Fruit fly (Drosophila melanogaster) whole organism, embryonic: ENCODE data around the gene alpha-Man-Ic.

Source experiments
- Awh ChIP-seq: fragments of 200-800 bp; sonication (Bioruptor generic); IDR thresholded peaks from 2 replicates; pipeline ENCODE4, ENCODE4 v1.3.6; 2022; ENCODE audit warnings: missing biosample characterization, missing genetic modification characterization
- B-H1 ChIP-seq: fragments of 200-800 bp; sonication (Bioruptor generic); IDR thresholded peaks from 3 replicates; pipeline ENCODE4 v1.3.6; 2022; ENCODE audit warnings: missing biosample characterization, missing genetic modification characterization
- Bgb ChIP-seq: fragments of 200-800 bp; sonication (Bioruptor generic); IDR thresholded peaks from 2 replicates; pipeline ENCODE4 v1.3.6; 2022; ENCODE audit warnings: missing biosample characterization, missing genetic modification characterization; ENCODE audit not compliant: partially characterized antibody
- CG12659 ChIP-seq: fragments of 200-800 bp; sonication (Bioruptor generic); optimal IDR thresholded peaks from 3 replicates; lab custom pipeline; 2017; ENCODE audit warnings: mild to moderate bottlenecking, missing biosample characterization, missing genetic modification reagents, missing genetic modification characterization
- CG13894 ChIP-seq: fragments of 200-800 bp; sonication (Bioruptor generic); optimal IDR thresholded peaks from 3 replicates; lab custom pipeline; 2018; ENCODE audit warnings: missing biosample characterization, mild to moderate bottlenecking, missing genetic modification characterization, moderate library complexity
- CG15696 ChIP-seq: fragments of 200-800 bp; sonication (Bioruptor generic); optimal IDR thresholded peaks from 2 replicates; lab custom pipeline; 2019; ENCODE audit warnings: missing biosample characterization, mild to moderate bottlenecking, missing genetic modification characterization, moderate library complexity
- CG1603 ChIP-seq: fragments of 200-800 bp; sonication (Bioruptor generic); optimal IDR thresholded peaks from 2 replicates; lab custom pipeline; 2019; ENCODE audit warnings: missing biosample characterization, mild to moderate bottlenecking, missing genetic modification characterization, moderate library complexity
- CG17186 ChIP-seq: fragments of 200-800 bp; sonication (Bioruptor generic); optimal IDR thresholded peaks from 3 replicates; lab custom pipeline; 2017; ENCODE audit warnings: missing biosample characterization, missing genetic modification reagents, missing genetic modification characterization
- CG18011 ChIP-seq: fragments of 200-800 bp; sonication (Bioruptor generic); optimal IDR thresholded peaks from 2 replicates; lab custom pipeline; 2017; ENCODE audit warnings: missing biosample characterization, missing genetic modification characterization, mild to moderate bottlenecking, moderate library complexity, missing genotype
- CG2129 ChIP-seq: fragments of 200-800 bp; sonication (Bioruptor generic); IDR thresholded peaks from 2 replicates; pipeline ENCODE4 v1.3.6; 2022; ENCODE audit warnings: missing biosample characterization, missing genetic modification characterization; ENCODE audit not compliant: partially characterized antibody
- CG31224 ChIP-seq: fragments of 200-800 bp; sonication (Bioruptor generic); IDR thresholded peaks from 2 replicates; pipeline ENCODE4 v1.3.6; 2022; ENCODE audit warnings: missing biosample characterization, missing genetic modification characterization
- CG4282 ChIP-seq: fragments of 200-800 bp; sonication (Bioruptor generic); optimal IDR thresholded peaks from 2 replicates; lab custom pipeline; 2016; ENCODE audit warnings: missing biosample characterization, missing genetic modification characterization
- CG4328 ChIP-seq: fragments of 200-800 bp; sonication (Bioruptor generic); optimal IDR thresholded peaks from 3 replicates; lab custom pipeline; 2017; ENCODE audit warnings: missing biosample characterization, missing genetic modification reagents, missing genetic modification characterization
- CG43689 ChIP-seq: fragments of 200-800 bp; sonication (Bioruptor generic); IDR thresholded peaks from 2 replicates; pipeline ENCODE4 v1.3.6; 2022; ENCODE audit warnings: missing biosample characterization, missing genetic modification characterization
- CG7372 ChIP-seq: fragments of 200-800 bp; sonication (Bioruptor generic); IDR thresholded peaks from 2 replicates; pipeline ENCODE4 v1.3.6; 2022; ENCODE audit warnings: missing biosample characterization, missing genetic modification characterization
- CG8290 ChIP-seq, 3 experiments: fragments of 200-800 bp; sonication (Bioruptor generic); optimal IDR thresholded peaks; 2 replicates each; lab custom pipeline; 2016 to 2019; ENCODE audit warnings: missing biosample characterization in 3 of 3, missing genetic modification characterization in 3 of 3, mild to moderate bottlenecking in 2 of 3, moderate library complexity in 1 of 3
- CG8944 ChIP-seq: fragments of 200-800 bp; sonication (Bioruptor generic); optimal IDR thresholded peaks from 3 replicates; lab custom pipeline; 2016; ENCODE audit warnings: missing biosample characterization, missing genetic modification characterization
- CG9609 ChIP-seq: fragments of 200-800 bp; sonication (Bioruptor generic); optimal IDR thresholded peaks from 3 replicates; lab custom pipeline; 2016; ENCODE audit warnings: missing biosample characterization, missing genetic modification characterization
- Dll ChIP-seq: fragments of 200-800 bp; sonication (Bioruptor generic); IDR thresholded peaks from 4 replicates; pipeline ENCODE4 v1.3.6; 2022; ENCODE audit warnings: missing biosample characterization, missing genetic modification characterization; ENCODE audit not compliant: partially characterized antibody
- Eip74EF ChIP-seq, 2 experiments: fragments of 200-800 bp in 1 of 2; fragments of >200 bp in 1 of 2; sonication (Bioruptor generic) in 1 of 2; optimal IDR thresholded peaks; 2 replicates each; lab custom pipeline; 2017 to 2019; ENCODE audit warnings: missing biosample characterization in 2 of 2, missing genetic modification characterization in 2 of 2, mild to moderate bottlenecking in 1 of 2, moderate library complexity in 1 of 2
- Fer1 ChIP-seq: fragments of 200-800 bp; sonication (Bioruptor generic); optimal IDR thresholded peaks from 2 replicates; lab custom pipeline; 2017; ENCODE audit warnings: missing biosample characterization, mild to moderate bottlenecking, missing genetic modification characterization
- Fer2 ChIP-seq: fragments of 200-800 bp; sonication (Bioruptor generic); optimal IDR thresholded peaks from 2 replicates; lab custom pipeline; 2018; ENCODE audit warnings: missing biosample characterization, mild to moderate bottlenecking, missing genetic modification characterization, moderate library complexity
- HLH3B ChIP-seq: fragments of 200-800 bp; sonication (Bioruptor generic); IDR thresholded peaks from 2 replicates; pipeline ENCODE4 v1.3.6; 2022; ENCODE audit warnings: missing biosample characterization, missing genetic modification characterization
- Hmx ChIP-seq: fragments of 200-800 bp; sonication (Bioruptor generic); optimal IDR thresholded peaks from 2 replicates; lab custom pipeline; 2016; ENCODE audit warnings: missing biosample characterization, missing genetic modification characterization
- MBD-R2 ChIP-seq: fragments of 200-800 bp; sonication (Bioruptor generic); IDR thresholded peaks from 2 replicates; pipeline ENCODE4 v1.3.6; 2022; ENCODE audit warnings: missing biosample characterization, missing genetic modification characterization
- MESR4 ChIP-seq: fragments of 200-800 bp; sonication (Bioruptor generic); optimal IDR thresholded peaks from 2 replicates; lab custom pipeline; 2018; ENCODE audit warnings: missing biosample characterization, mild to moderate bottlenecking, missing genetic modification characterization, moderate library complexity
- Mad ChIP-seq: fragments of 200-800 bp; sonication (Bioruptor generic); optimal IDR thresholded peaks from 2 replicates; lab custom pipeline; 2016; ENCODE audit warnings: missing biosample characterization, missing genetic modification characterization
- NC2β ChIP-seq: fragments of 200-800 bp; sonication (Bioruptor generic); optimal IDR thresholded peaks from 2 replicates; lab custom pipeline; 2016; ENCODE audit warnings: missing biosample characterization, missing genetic modification characterization
- NK7.1 ChIP-seq: fragments of 200-800 bp; sonication (Bioruptor generic); optimal IDR thresholded peaks from 3 replicates; lab custom pipeline; 2016; ENCODE audit warnings: missing biosample characterization, missing genetic modification characterization
- PHDP ChIP-seq: fragments of 200-800 bp; sonication (Bioruptor generic); optimal IDR thresholded peaks from 3 replicates; lab custom pipeline; 2018; ENCODE audit warnings: missing biosample characterization, mild to moderate bottlenecking, missing genetic modification characterization, moderate library complexity
- Ptx1 ChIP-seq: fragments of 200-800 bp; sonication (Bioruptor generic); IDR thresholded peaks from 2 replicates; pipeline ENCODE4 v1.3.6; 2022; ENCODE audit warnings: missing biosample characterization, missing genetic modification characterization
- Rfx ChIP-seq: fragments of 200-800 bp; sonication (Bioruptor generic); IDR thresholded peaks from 2 replicates; pipeline ENCODE4 v1.3.6; 2022; ENCODE audit warnings: missing biosample characterization, missing genetic modification characterization
- Ssrp ChIP-seq: fragments of 200-800 bp; sonication (Bioruptor generic); optimal IDR thresholded peaks from 2 replicates; lab custom pipeline; 2018; ENCODE audit warnings: missing biosample characterization, mild to moderate bottlenecking, missing genetic modification characterization, moderate library complexity
- bowl ChIP-seq: fragments of 200-800 bp; sonication (Bioruptor generic); IDR thresholded peaks from 2 replicates; pipeline ENCODE4 v1.3.6; 2022; ENCODE audit warnings: missing biosample characterization, missing genetic modification characterization
- chinmo ChIP-seq: fragments of 200-800 bp; sonication (Bioruptor generic); IDR thresholded peaks from 4 replicates; pipeline ENCODE4 v1.3.6; 2022; ENCODE audit warnings: missing biosample characterization, missing genetic modification characterization; ENCODE audit not compliant: partially characterized antibody
- corto ChIP-seq: fragments of 200-800 bp; sonication (Bioruptor generic); optimal IDR thresholded peaks from 2 replicates; lab custom pipeline; 2016; ENCODE audit warnings: missing biosample characterization, mild to moderate bottlenecking, missing genetic modification characterization, moderate library complexity
- crp ChIP-seq, 2 experiments: fragments of 200-800 bp; sonication (Bioruptor generic); optimal IDR thresholded peaks; 2 replicates in 1 of 2; 3 replicates in 1 of 2; lab custom pipeline; 2017; ENCODE audit warnings: missing biosample characterization in 2 of 2, missing genetic modification characterization in 2 of 2, mild to moderate bottlenecking in 1 of 2, moderate library complexity in 1 of 2
- eyg ChIP-seq: fragments of 200-800 bp; sonication (Bioruptor generic); optimal IDR thresholded peaks from 3 replicates; lab custom pipeline; 2016; ENCODE audit warnings: missing biosample characterization, missing genetic modification characterization
- hb ChIP-seq: fragments of 200-800 bp; sonication (Bioruptor generic); IDR thresholded peaks from 3 replicates; pipeline ENCODE4 v1.3.6; 2022; ENCODE audit warnings: missing biosample characterization, missing genetic modification characterization; ENCODE audit not compliant: partially characterized antibody
- jing ChIP-seq: fragments of 200-800 bp; sonication (Bioruptor generic); optimal IDR thresholded peaks from 2 replicates; lab custom pipeline; 2018; ENCODE audit warnings: missing biosample characterization, mild to moderate bottlenecking, missing genetic modification characterization
- phol ChIP-seq: fragments of 200-800 bp; sonication (Bioruptor generic); optimal IDR thresholded peaks from 3 replicates; lab custom pipeline; 2018; ENCODE audit warnings: missing biosample characterization, mild to moderate bottlenecking, missing genetic modification characterization, moderate library complexity
- rib ChIP-seq: fragments of 200-800 bp; sonication (Bioruptor generic); IDR thresholded peaks from 2 replicates; pipeline ENCODE4 v1.3.6; 2022; ENCODE audit warnings: missing biosample characterization, missing genetic modification characterization
- ro ChIP-seq: fragments of 200-800 bp; sonication (Bioruptor generic); IDR thresholded peaks from 2 replicates; pipeline ENCODE4 v1.3.6; 2022; ENCODE audit warnings: missing biosample characterization, missing genetic modification characterization
- row ChIP-seq: fragments of 200-800 bp; sonication (Bioruptor generic); IDR thresholded peaks from 3 replicates; pipeline ENCODE4 v1.3.6; 2022; ENCODE audit warnings: missing biosample characterization, missing genetic modification characterization
- ssp ChIP-seq: fragments of 200-800 bp; sonication (Bioruptor generic); IDR thresholded peaks from 2 replicates; pipeline ENCODE4 v1.3.6; 2022; ENCODE audit warnings: missing biosample characterization, missing genetic modification characterization
- tap ChIP-seq: fragments of 200-800 bp; optimal IDR thresholded peaks from 3 replicates; lab custom pipeline; 2019; ENCODE audit warnings: missing biosample characterization, mild to moderate bottlenecking, missing genetic modification characterization, moderate library complexity
- usp ChIP-seq: fragments of >200 bp; optimal IDR thresholded peaks from 2 replicates; lab custom pipeline; 2017; ENCODE audit warnings: missing biosample characterization, missing genetic modification characterization
- vfl ChIP-seq: fragments of 200-800 bp; sonication (Bioruptor generic); optimal IDR thresholded peaks from 2 replicates; lab custom pipeline; 2016; ENCODE audit warnings: missing biosample characterization, missing genetic modification characterization
- vvl ChIP-seq: fragments of 200-800 bp; sonication (Bioruptor generic); IDR thresholded peaks from 2 replicates; pipeline ENCODE4 v1.3.6; 2022; ENCODE audit warnings: missing biosample characterization, missing genetic modification characterization

Gene alpha-Man-Ic

DNA sequence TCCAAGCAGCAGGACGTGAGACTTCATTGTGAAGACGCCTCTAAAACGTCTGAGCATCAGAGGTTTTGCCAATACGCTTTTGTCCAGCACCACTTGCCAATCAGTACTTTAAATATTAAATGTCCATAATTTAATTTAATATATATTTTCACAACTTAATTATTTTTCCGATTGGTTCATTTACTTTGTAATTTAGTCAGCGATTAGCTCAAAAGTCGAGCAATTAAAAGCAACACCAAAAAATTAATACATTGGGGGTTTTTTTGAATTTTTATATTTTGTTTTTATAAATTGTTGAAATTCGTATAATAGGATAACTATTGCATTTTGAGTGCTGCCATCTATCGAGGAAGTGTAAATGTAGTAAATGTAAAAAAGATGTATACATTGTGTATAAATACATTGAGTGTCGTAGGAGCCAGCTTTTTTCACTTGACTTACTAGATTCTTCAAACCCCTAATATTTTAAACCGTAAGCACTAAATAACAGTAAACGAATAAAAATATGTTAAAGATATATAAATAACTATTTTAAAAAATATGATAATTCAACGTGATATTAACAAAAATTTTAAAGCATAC lies 26.3 kb downstream of the alpha-Man-Ic start, which contains the start of gene CG15517 (continued):
- TF ChIP-seq CG1603 = no peak
- TF ChIP-seq CG12659 = peak; percentile 17
- TF ChIP-seq CG2129 = no peak
- no peak for TF ChIP-seq phol (tag; lab: Kevin White, UChicago)
- no peak for TF ChIP-seq Eip74EF (GFP tag; optimal IDR thresholded peaks at IDR 0.05; lab: Kevin White, UChicago)
- no peak for TF ChIP-seq Mad (GFP tag; lab: Kevin White, UChicago)
- TF ChIP-seq Ssrp (tag; lab: Kevin White, UChicago) = peak; percentile 27
- 0 out of 2 replicates have a peak, but pooled peaks have one; percentile 6 for TF ChIP-seq CG31224 (GFP tag; lab: Robert Waterston, UW)
- TF ChIP-seq eyg = no peak
- TF ChIP-seq vfl (GFP tag; lab: Kevin White, UChicago) = no peak
- no peak for TF ChIP-seq MESR4
- no peak for TF ChIP-seq jing
- TF ChIP-seq row (GFP tag; lab: Robert Waterston, UW) = no peak
- peak; percentile 85 for TF ChIP-seq vvl
- TF ChIP-seq rib (GFP tag; lab: Robert Waterston, UW) = no peak
- TF ChIP-seq tap (tag; lab: Kevin White, UChicago) = no peak
- TF ChIP-seq Ptx1 = peak; percentile 43; the same call in 1 of the 2 replicates
- peak; percentile 97 for TF ChIP-seq CG18011
- no peak for TF ChIP-seq Dll (GFP tag; lab: Robert Waterston, UW)
- no peak for TF ChIP-seq B-H1 (GFP tag; lab: Robert Waterston, UW)
- no peak for TF ChIP-seq CG4328 (GFP tag; lab: Kevin White, UChicago)
- TF ChIP-seq Awh (GFP tag; lab: Robert Waterston, UW) = no peak
- TF ChIP-seq ro (GFP tag; lab: Robert Waterston, UW) = no peak
- no peak for TF ChIP-seq corto (GFP tag; lab: Kevin White, UChicago)
- TF ChIP-seq Hmx (GFP tag; lab: Kevin White, UChicago) = no peak
- TF ChIP-seq usp (GFP tag; lab: Kevin White, UChicago) = no peak
- TF ChIP-seq chinmo (GFP tag; lab: Robert Waterston, UW) = peak; percentile 66; the same call in 1 of the 4 replicates
- TF ChIP-seq CG9609 (GFP tag; lab: Kevin White, UChicago) = no peak
- peak; percentile 14 for TF ChIP-seq PHDP (tag; lab: Kevin White, UChicago)
- TF ChIP-seq CG7372 (GFP tag; lab: Robert Waterston, UW) = peak; percentile 45; the same call in 1 of the 2 replicates
- TF ChIP-seq CG13894 (tag; lab: Kevin White, UChicago) = peak; percentile 3
- no peak for TF ChIP-seq crp (GFP tag; optimal IDR thresholded peaks at IDR 0.05; lab: Kevin White, UChicago)
- TF ChIP-seq CG15696 (tag; lab: Kevin White, UChicago) = peak; percentile 19
- no peak for TF ChIP-seq CG17186 (GFP tag; lab: Kevin White, UChicago)
- TF ChIP-seq Fer1 (GFP tag; lab: Kevin White, UChicago) = peak; percentile 13
- TF ChIP-seq CG8290 (GFP tag; optimal IDR thresholded peaks at IDR 0.05; lab: Kevin White, UChicago) = no peak
- TF ChIP-seq CG8290 (tag; optimal IDR thresholded peaks at IDR 0.05; lab: Kevin White, UChicago) = no peak
- no peak for TF ChIP-seq CG8944
- peak; percentile 73 for TF ChIP-seq Bgb (GFP tag; lab: Robert Waterston, UW)
- TF ChIP-seq Fer2 (tag; lab: Kevin White, UChicago) = no peak
- TF ChIP-seq NK7.1 (GFP tag; lab: Kevin White, UChicago) = no peak
- no peak for TF ChIP-seq NC2β (GFP tag; lab: Kevin White, UChicago)
- no peak for TF ChIP-seq ssp (GFP tag; lab: Robert Waterston, UW)
- no peak for TF ChIP-seq hb (GFP tag; lab: Robert Waterston, UW)
- TF ChIP-seq bowl (GFP tag; lab: Robert Waterston, UW) = no peak
- no peak for TF ChIP-seq HLH3B
- 0 out of 2 replicates have a peak, but pooled peaks have one; percentile 30 for TF ChIP-seq Rfx
- TF ChIP-seq MBD-R2 (GFP tag; lab: Robert Waterston, UW) = peak; percentile 29; the same call in 1 of the 2 replicates
- no peak for TF ChIP-seq CG4282 (GFP tag; lab: Kevin White, UChicago)
- TF ChIP-seq CG43689 = no peak
